Worm (Caenorhabditis elegans) whole organism, early embryonic: Measurements from ENCODE around the gene sec-23.

Experiments used
- ama-1 ChIP-seq: fragments of 150-350 bp; optimal IDR thresholded peaks from 2 replicates; lab custom pipeline; 2014
- ceh-36 ChIP-seq: sonication (generic microtip); optimal IDR thresholded peaks from 2 replicates; lab custom pipeline; 2016; ENCODE audit warnings: missing genetic modification characterization, inconsistent platforms, missing compliant biosample characterization
- flt-1 ChIP-seq: fragments of 200-800 bp; sonication (Bioruptor generic); IDR thresholded peaks from 2 replicates; pipeline ENCODE4 v1.3.6; 2022; ENCODE audit warnings: missing genetic modification characterization, missing compliant biosample characterization
- hmbx-1 ChIP-seq: sonication (generic microtip); optimal IDR thresholded peaks from 2 replicates; lab custom pipeline; 2016; ENCODE audit warnings: mild to moderate bottlenecking, missing genetic modification characterization, missing compliant biosample characterization
- hmg-4 ChIP-seq: fragments of 200-800 bp; sonication (Bioruptor generic); optimal IDR thresholded peaks from 2 replicates; lab custom pipeline; 2018; ENCODE audit warnings: mild to moderate bottlenecking, missing genetic modification characterization, missing compliant biosample characterization
- hnd-1 ChIP-seq: sonication (generic microtip); optimal IDR thresholded peaks from 2 replicates; lab custom pipeline; 2016; ENCODE audit warnings: missing genetic modification characterization, missing compliant biosample characterization
- scrt-1 ChIP-seq: fragments of 200-800 bp; sonication (Bioruptor generic); IDR thresholded peaks from 2 replicates; pipeline ENCODE4 v1.3.6; 2022; ENCODE audit warnings: missing genetic modification characterization, missing compliant biosample characterization
- sea-1 ChIP-seq: fragments of 200-800 bp; sonication (Bioruptor generic); conservative IDR thresholded peaks from 2 replicates; pipeline ENCODE4 v1.3.6; 2022; ENCODE audit warnings: missing genetic modification characterization, missing compliant biosample characterization
- tbx-37 ChIP-seq: fragments of 200-800 bp; sonication (Bioruptor generic); conservative IDR thresholded peaks from 2 replicates; pipeline ENCODE4 v1.3.6; 2022; ENCODE audit warnings: missing genetic modification reagents, missing genetic modification characterization, missing compliant biosample characterization
- tra-4 ChIP-seq: sonication (generic microtip); optimal IDR thresholded peaks from 2 replicates; lab custom pipeline; 2017; ENCODE audit warnings: missing genetic modification characterization, missing compliant biosample characterization

ce11 chrV:20143711-20144110 lies 52.6 kb downstream of the sec-23 start:
- TF ChIP-seq tra-4 (tag; lab: Kevin White, UChicago) (no peak), hmbx-1 (tag; lab: Kevin White, UChicago) (no peak), tbx-37 (no peak), scrt-1 (GFP tag; lab: Robert Waterston, UW) (no peak), hnd-1 (tag; lab: Kevin White, UChicago) (no peak), ama-1 (no peak), sea-1 (GFP tag; lab: Robert Waterston, UW) (no peak), ceh-36 (no peak), flt-1 (GFP tag; lab: Robert Waterston, UW) (no peak), hmg-4 (GFP tag; lab: Kevin White, UChicago) (no peak)
